Worm (Caenorhabditis elegans) whole organism, L3 larva: ENCODE data around the gene H28G03.2.

ENCODE experiments used
- R02D3.7 ChIP-seq: fragments of 150-350 bp; optimal IDR thresholded peaks from 2 replicates; lab custom pipeline; 2014; ENCODE audit warnings: missing biosample characterization, missing genetic modification characterization
- aly-2 ChIP-seq: fragments of 150-350 bp; optimal IDR thresholded peaks from 2 replicates; lab custom pipeline; 2014; ENCODE audit warnings: missing biosample characterization, missing genetic modification characterization
- ama-1 ChIP-seq: fragments of 150-350 bp; optimal IDR thresholded peaks from 2 replicates; lab custom pipeline; 2018
- ceh-82 ChIP-seq: fragments of 150-350 bp; optimal IDR thresholded peaks from 2 replicates; lab custom pipeline; 2014; ENCODE audit warnings: missing biosample characterization, missing genetic modification characterization
- elt-2 ChIP-seq: sonication (generic microtip); optimal IDR thresholded peaks from 2 replicates; lab custom pipeline; 2016; ENCODE audit warnings: missing genetic modification reagents, mild to moderate bottlenecking, missing genetic modification characterization, missing compliant biosample characterization
- elt-3 ChIP-seq, 3 experiments: fragments of 150-350 bp in 1 of 3; sonication (generic microtip) in 2 of 3; optimal IDR thresholded peaks; 2 replicates in 2 of 3; 4 replicates in 1 of 3; lab custom pipeline; 2014 to 2017; ENCODE audit warnings: missing biosample characterization in 3 of 3, missing genetic modification characterization in 3 of 3
- lin-15B ChIP-seq: fragments of 150-350 bp; optimal IDR thresholded peaks from 2 replicates; lab custom pipeline; 2014; ENCODE audit warnings: missing biosample characterization, missing genetic modification characterization
- nfya-1 ChIP-seq: sonication (generic microtip); optimal IDR thresholded peaks from 2 replicates; lab custom pipeline; 2017; ENCODE audit warnings: missing genetic modification characterization, mild to moderate bottlenecking, missing compliant biosample characterization, antibody characterized with exemption, moderate library complexity; ENCODE audit not compliant: insufficient read depth
- nhr-11 ChIP-seq: fragments of 150-350 bp; optimal IDR thresholded peaks from 2 replicates; lab custom pipeline; 2014; ENCODE audit warnings: missing biosample characterization, missing genetic modification characterization
- nhr-237 ChIP-seq: fragments of 150-350 bp; optimal IDR thresholded peaks from 2 replicates; lab custom pipeline; 2014; ENCODE audit warnings: missing biosample characterization, missing genetic modification characterization
- nhr-28 ChIP-seq: fragments of 150-350 bp; optimal IDR thresholded peaks from 2 replicates; lab custom pipeline; 2014; ENCODE audit warnings: missing biosample characterization, missing genetic modification characterization
- skn-1 ChIP-seq: fragments of 150-350 bp; optimal IDR thresholded peaks from 2 replicates; lab custom pipeline; 2014; ENCODE audit warnings: missing biosample characterization, missing genetic modification characterization
- unc-39 ChIP-seq: sonication (generic microtip); optimal IDR thresholded peaks from 4 replicates; lab custom pipeline; 2017; ENCODE audit warnings: missing biosample characterization, missing genetic modification characterization
- ztf-4 ChIP-seq: fragments of 150-350 bp; optimal IDR thresholded peaks from 2 replicates; lab custom pipeline; 2014; ENCODE audit warnings: missing biosample characterization, missing genetic modification characterization

DNA sequence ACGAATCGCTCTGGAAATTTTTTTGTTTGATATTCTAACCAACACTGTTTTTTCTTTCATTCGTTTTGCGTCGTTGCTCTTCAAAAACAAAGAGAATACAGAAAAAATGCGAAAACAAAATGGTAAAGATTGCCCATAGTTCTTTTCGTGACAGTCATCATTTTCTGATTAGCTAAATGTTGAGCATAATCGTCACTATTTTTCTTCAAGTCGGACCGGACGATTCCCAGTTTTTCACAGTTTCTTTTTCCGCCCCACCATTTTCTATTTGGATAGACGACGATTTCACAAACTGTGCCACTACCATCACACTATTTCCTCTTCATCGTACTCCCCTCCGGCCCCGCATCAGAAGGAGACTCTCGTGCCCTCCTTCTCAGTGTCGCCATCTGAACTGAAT is 58.0 kb downstream of the H28G03.2 start:
- no peak for TF ChIP-seq aly-2 (tag; lab: Kevin White, UChicago)
- no peak for TF ChIP-seq ztf-4
- TF ChIP-seq lin-15B = no peak
- no peak for TF ChIP-seq skn-1 (tag; lab: Kevin White, UChicago)
- no peak for TF ChIP-seq nfya-1 (tag; lab: Kevin White, UChicago)
- TF ChIP-seq elt-3 (tag; optimal IDR thresholded peaks at IDR 0.05; lab: Kevin White, UChicago) = no peak
- no peak for TF ChIP-seq R02D3.7 (tag; lab: Kevin White, UChicago)
- TF ChIP-seq ceh-82 (tag; lab: Kevin White, UChicago) = no peak
- no peak for TF ChIP-seq nhr-237
- no peak for TF ChIP-seq nhr-28
- TF ChIP-seq nhr-11 = no peak
- TF ChIP-seq ama-1 (lab: Kevin White, UChicago) = no peak
- no peak for TF ChIP-seq unc-39 (tag; lab: Kevin White, UChicago)
- TF ChIP-seq elt-2 = no peak
